Worm (Caenorhabditis elegans) whole organism, early embryonic: ENCODE data around the gene mrpl-53.

Source experiments
- B0310.2 ChIP-seq: sonication (generic microtip); optimal IDR thresholded peaks from 2 replicates; lab custom pipeline; 2016; ENCODE audit warnings: mild to moderate bottlenecking, missing genetic modification characterization, missing compliant biosample characterization
- ama-1 ChIP-seq: fragments of 150-350 bp; optimal IDR thresholded peaks from 2 replicates; lab custom pipeline; 2014
- ets-7 ChIP-seq: sonication (generic microtip); optimal IDR thresholded peaks from 2 replicates; lab custom pipeline; 2016; ENCODE audit warnings: missing genotype, missing genetic modification characterization, missing compliant biosample characterization
- flt-1 ChIP-seq: fragments of 200-800 bp; sonication (Bioruptor generic); IDR thresholded peaks from 2 replicates; pipeline ENCODE4 v1.3.6; 2022; ENCODE audit warnings: missing genetic modification characterization, missing compliant biosample characterization
- hmbx-1 ChIP-seq: sonication (generic microtip); optimal IDR thresholded peaks from 2 replicates; lab custom pipeline; 2016; ENCODE audit warnings: mild to moderate bottlenecking, missing genetic modification characterization, missing compliant biosample characterization
- hmg-4 ChIP-seq: fragments of 200-800 bp; sonication (Bioruptor generic); optimal IDR thresholded peaks from 2 replicates; lab custom pipeline; 2018; ENCODE audit warnings: mild to moderate bottlenecking, missing genetic modification characterization, missing compliant biosample characterization
- tra-4 ChIP-seq: sonication (generic microtip); optimal IDR thresholded peaks from 2 replicates; lab custom pipeline; 2017; ENCODE audit warnings: missing genetic modification characterization, missing compliant biosample characterization

DNA sequence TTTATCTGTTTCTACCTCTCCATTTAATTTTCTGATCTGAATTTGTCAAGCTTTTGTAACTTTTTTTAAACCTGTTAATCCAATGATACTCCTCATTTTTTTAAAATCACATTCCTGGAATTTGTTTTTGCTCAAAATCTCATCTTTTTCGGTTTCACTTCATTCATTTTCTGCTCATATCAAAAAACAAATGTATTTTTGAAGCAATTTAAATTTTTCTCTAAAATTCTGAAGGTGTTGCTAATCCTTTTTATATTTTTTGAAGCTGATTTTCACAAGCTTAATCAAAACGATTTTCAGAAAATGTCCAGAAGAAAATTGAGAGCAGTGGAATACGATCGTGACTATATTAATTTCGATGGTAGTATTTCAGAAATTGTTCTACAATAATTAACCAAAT lies 2.5 kb upstream of the mrpl-53 start, which contains the start of gene E02H1.5:
- no peak for TF ChIP-seq B0310.2 (tag; lab: Kevin White, UChicago)
- no peak for TF ChIP-seq ama-1 (lab: Kevin White, UChicago)
- no peak for TF ChIP-seq tra-4
- no peak for TF ChIP-seq hmbx-1 (tag; lab: Kevin White, UChicago)
- no peak for TF ChIP-seq hmg-4 (GFP tag; lab: Kevin White, UChicago)
- TF ChIP-seq ets-7 (tag; lab: Kevin White, UChicago) = no peak
- TF ChIP-seq flt-1 (GFP tag; lab: Robert Waterston, UW) = no peak
